Worm (Caenorhabditis elegans): ENCODE measurements around the gene CD4.11.

ce11 chrV:5630792-5631191, 45.9 kb downstream of the CD4.11 start, which contains the start of gene acy-4:
- no peak for TF ChIP-seq nhr-76 (tag; optimal IDR thresholded peaks at IDR 0.05)
- TF ChIP-seq nhr-28 (tag; optimal IDR thresholded peaks at IDR 0.05) = no peak
- no peak for TF ChIP-seq R02D3.7 (tag; optimal IDR thresholded peaks at IDR 0.05)
- no peak for TF ChIP-seq sea-2 (GFP tag; optimal IDR thresholded peaks at IDR 0.05)

Data from whole organism, L3 larva.